Worm (Caenorhabditis elegans): ENCODE data around the gene lys-6.

ce11 chrIV:11622336-11622735 is 5.4 kb downstream of the lys-6 start:
- TF ChIP-seq sea-2 (GFP tag; optimal IDR thresholded peaks at IDR 0.05) (no peak), mdl-1 (tag; optimal IDR thresholded peaks at IDR 0.05) (no peak)
